Worm (Caenorhabditis elegans) whole organism, young adult: ENCODE data around the gene seip-1.

ENCODE experiments used
- B0035.1 ChIP-seq: sonication (generic microtip); optimal IDR thresholded peaks from 2 replicates; lab custom pipeline; 2016; ENCODE audit warnings: missing genetic modification characterization, mild to moderate bottlenecking, missing compliant biosample characterization, missing genotype, missing genetic modification reagents
- C06A6.2 ChIP-seq: fragments of 200-800 bp; sonication (Bioruptor generic); conservative IDR thresholded peaks from 2 replicates; pipeline ENCODE4 v1.3.6; 2022; ENCODE audit warnings: missing genetic modification characterization, missing compliant biosample characterization
- ama-1 ChIP-seq, 3 experiments: fragments of 150-350 bp in 1 of 3; sonication (generic microtip) in 2 of 3; optimal IDR thresholded peaks; 2 replicates each; lab custom pipeline; 2014 to 2018; ENCODE audit warnings: missing biosample characterization in 2 of 3, missing genetic modification characterization in 2 of 3, missing genetic modification reagents in 2 of 3
- chd-7 ChIP-seq: sonication (generic microtip); optimal IDR thresholded peaks from 2 replicates; lab custom pipeline; 2016; ENCODE audit warnings: mild to moderate bottlenecking, missing genetic modification characterization, moderate library complexity, missing compliant biosample characterization
- ets-4 ChIP-seq: fragments of 200-800 bp; sonication (Bioruptor generic); optimal IDR thresholded peaks from 2 replicates; lab custom pipeline; 2018; ENCODE audit warnings: mild to moderate bottlenecking, missing genetic modification characterization, missing compliant biosample characterization
- lsy-27 ChIP-seq: sonication (generic microtip); optimal IDR thresholded peaks from 2 replicates; lab custom pipeline; 2017; ENCODE audit warnings: missing genetic modification characterization, mild to moderate bottlenecking, missing compliant biosample characterization, antibody characterized with exemption, missing genotype, borderline replicate concordance; ENCODE audit not compliant: insufficient read depth
- repo-1 ChIP-seq: sonication (generic microtip); optimal IDR thresholded peaks from 2 replicates; lab custom pipeline; 2017; ENCODE audit warnings: mild to moderate bottlenecking, missing genetic modification characterization, missing compliant biosample characterization

DNA sequence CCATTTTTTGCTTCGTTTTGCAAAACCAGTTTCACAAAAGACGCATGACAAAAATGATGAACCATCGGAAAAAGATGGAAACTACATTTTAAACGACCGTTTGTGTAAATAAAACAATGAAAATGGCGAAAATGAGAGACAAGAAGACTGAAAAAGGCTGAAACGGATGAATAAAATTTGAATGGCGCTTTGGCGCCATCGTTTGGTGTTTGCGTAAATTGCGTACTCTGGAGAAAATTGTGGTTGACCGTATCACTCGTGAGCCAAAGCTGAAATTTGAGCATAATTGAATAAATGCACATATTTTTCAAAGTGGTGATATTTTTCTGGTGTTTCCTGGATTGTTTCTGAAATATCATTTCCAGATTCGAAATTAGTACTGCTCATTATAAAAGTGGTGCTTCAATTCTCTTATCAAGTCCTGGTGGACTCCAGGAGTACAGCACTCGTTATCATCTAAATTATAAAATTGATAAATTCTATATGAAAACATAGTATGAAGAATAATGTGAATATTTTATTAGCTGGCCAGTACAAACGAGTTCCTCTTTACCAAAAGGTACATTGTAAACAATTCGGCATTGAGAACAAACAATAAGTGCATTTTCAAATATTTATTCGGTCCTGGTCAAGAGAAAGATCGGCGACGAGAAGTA lies 48.3 kb upstream of the seip-1 start:
- TF ChIP-seq repo-1 (tag; lab: Kevin White, UChicago) = no peak
- no peak for TF ChIP-seq chd-7 (tag; lab: Kevin White, UChicago)
- TF ChIP-seq lsy-27 (tag; lab: Kevin White, UChicago) = no peak
- no peak for TF ChIP-seq ets-4
- TF ChIP-seq ama-1 (optimal IDR thresholded peaks at IDR 0.05; lab: Kevin White, UChicago) = no peak
- no peak for TF ChIP-seq ama-1 (GFP tag; optimal IDR thresholded peaks at IDR 0.05; lab: Kevin White, UChicago)
- TF ChIP-seq C06A6.2 = no peak
- no peak for TF ChIP-seq B0035.1 (tag; lab: Kevin White, UChicago)
